Fruit fly (Drosophila melanogaster) whole organism, prepupa: ENCODE results near the gene CG16989.

Experiments
- CG10669 ChIP-seq: fragments of 200-800 bp; sonication (Bioruptor generic); optimal IDR thresholded peaks from 3 replicates; lab custom pipeline; 2018; ENCODE audit warnings: missing biosample characterization, mild to moderate bottlenecking, missing genetic modification characterization, moderate library complexity
- CG6163 ChIP-seq: fragments of 200-800 bp; sonication (Bioruptor generic); IDR thresholded peaks from 3 replicates; pipeline ENCODE4 v1.3.6; 2022; ENCODE audit warnings: missing biosample characterization, missing genetic modification characterization
- CG6854 ChIP-seq: fragments of 200-800 bp; sonication (Bioruptor generic); optimal IDR thresholded peaks from 2 replicates; lab custom pipeline; 2017; ENCODE audit warnings: missing biosample characterization, mild to moderate bottlenecking, missing genetic modification characterization
- CG8119 ChIP-seq: fragments of 200-800 bp; sonication (Bioruptor generic); IDR thresholded peaks from 3 replicates; pipeline ENCODE4 v1.3.6; 2022; ENCODE audit warnings: missing biosample characterization, missing genetic modification characterization
- Hr39 ChIP-seq: fragments of 200-800 bp; sonication (Bioruptor generic); optimal IDR thresholded peaks from 2 replicates; lab custom pipeline; 2016; ENCODE audit warnings: missing biosample characterization, missing genetic modification characterization
- Smox ChIP-seq: fragments of 200-800 bp; sonication (Bioruptor generic); optimal IDR thresholded peaks from 3 replicates; lab custom pipeline; 2016; ENCODE audit warnings: missing biosample characterization, missing genetic modification characterization
- Sox14 ChIP-seq: fragments of 200-800 bp; sonication (Bioruptor generic); optimal IDR thresholded peaks from 3 replicates; lab custom pipeline; 2016; ENCODE audit warnings: missing biosample characterization, missing genetic modification characterization
- fkh ChIP-seq: fragments of 200-800 bp; sonication (Bioruptor generic); optimal IDR thresholded peaks from 3 replicates; lab custom pipeline; 2017; ENCODE audit warnings: missing biosample characterization, mild to moderate bottlenecking, missing genetic modification characterization, moderate library complexity
- spab ChIP-seq: fragments of 200-800 bp; sonication (Bioruptor generic); optimal IDR thresholded peaks from 2 replicates; lab custom pipeline; 2017; ENCODE audit warnings: missing biosample characterization, mild to moderate bottlenecking, missing genetic modification characterization, missing genetic modification reagents

DNA sequence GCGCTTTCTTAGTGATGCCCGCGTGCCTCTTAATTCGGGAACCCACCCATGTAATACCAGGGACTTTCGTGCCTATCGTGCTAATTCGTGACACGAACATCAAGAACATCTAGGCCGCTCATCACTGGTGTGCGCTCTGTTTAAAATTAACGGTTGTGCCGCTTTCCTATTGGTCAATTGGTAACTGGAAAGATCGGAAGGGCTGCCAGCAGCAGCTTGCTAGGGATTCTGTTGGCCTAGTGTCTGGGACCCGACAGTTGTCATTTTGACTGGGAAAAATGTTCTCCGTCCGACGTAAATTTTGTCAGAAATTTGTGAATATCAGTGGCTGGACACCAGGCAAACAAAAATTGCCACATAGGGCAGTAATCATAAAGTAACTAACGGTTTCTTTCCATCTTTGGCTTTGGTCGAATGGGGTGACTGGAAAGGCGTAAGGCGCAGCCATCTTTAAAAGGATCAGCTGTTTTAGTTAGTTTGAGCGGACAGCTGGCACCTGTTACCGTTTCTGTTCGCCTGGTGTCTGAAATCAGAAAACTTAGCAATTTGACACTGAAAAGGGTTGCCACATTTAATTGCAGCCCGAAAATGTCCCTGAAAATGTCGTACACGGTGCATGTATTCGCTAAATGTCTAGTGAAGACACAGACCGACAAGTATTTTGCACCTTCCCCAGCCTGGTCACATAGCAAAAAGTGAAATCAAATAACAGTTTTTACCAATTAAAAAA, 33.9 kb upstream of the CG16989 start, which contains the start of gene CG5273:
- TF ChIP-seq Sox14 (peak; percentile 22), Hr39 (no peak), spab (GFP tag; lab: Kevin White, UChicago) (no peak), CG6163 (GFP tag; lab: Robert Waterston, UW) (no peak), CG10669 (GFP tag; lab: Kevin White, UChicago) (no peak), Smox (peak; percentile 15), CG8119 (GFP tag; lab: Robert Waterston, UW) (no peak), fkh (no peak), CG6854 (GFP tag; lab: Kevin White, UChicago) (no peak)
